Worm (Caenorhabditis elegans): ENCODE measurements around the gene arle-14.
A peak's percentile ranks its signal among the peaks of the same experiment; 100 is the strongest.

Gene arle-14

ce11 chrIII:5722550-5722949 lies 29.8 kb downstream of the arle-14 start, which contains the start of gene wrm-1:
Gene wrm-1 (plus strand): TSS chrIII:5722850.
- TF ChIP-seq hlh-30 (tag; optimal IDR thresholded peaks at IDR 0.05; ENCODE audit: insufficient read depth), result no peak
- TF ChIP-seq unc-42 (tag; optimal IDR thresholded peaks at IDR 0.05), result no peak
- TF ChIP-seq lim-6 (tag; optimal IDR thresholded peaks at IDR 0.05), result no peak

DNA sequence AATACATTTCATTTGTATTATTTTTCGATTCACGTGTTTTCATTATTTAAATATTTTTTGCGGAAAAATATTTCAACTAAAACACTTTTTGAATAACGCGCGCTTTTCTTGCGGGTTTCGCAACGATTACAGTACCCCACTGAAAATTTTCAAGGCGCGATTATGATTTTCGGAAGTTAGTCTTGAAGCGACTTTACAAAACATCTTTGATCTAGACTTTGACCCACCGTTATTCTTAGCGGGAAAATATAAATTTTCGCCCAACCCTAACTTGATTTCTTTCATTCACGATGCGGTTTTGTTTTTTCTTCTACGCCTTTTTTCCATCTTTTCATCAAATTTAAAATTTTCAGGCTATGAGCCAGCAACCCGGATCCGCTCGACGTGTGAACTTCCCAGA lies 35.1 kb downstream of the arle-14 start, which contains the start of gene egg-1:
Gene egg-1, plus strand, starts transcription at position 354 of the 400 bp plus-strand sequence.
- TF ChIP-seq dmd-4 (tag; optimal IDR thresholded peaks at IDR 0.05; ENCODE audit: borderline replicate concordance) (no peak), pqm-1 (tag; optimal IDR thresholded peaks at IDR 0.05) (no peak)

DNA sequence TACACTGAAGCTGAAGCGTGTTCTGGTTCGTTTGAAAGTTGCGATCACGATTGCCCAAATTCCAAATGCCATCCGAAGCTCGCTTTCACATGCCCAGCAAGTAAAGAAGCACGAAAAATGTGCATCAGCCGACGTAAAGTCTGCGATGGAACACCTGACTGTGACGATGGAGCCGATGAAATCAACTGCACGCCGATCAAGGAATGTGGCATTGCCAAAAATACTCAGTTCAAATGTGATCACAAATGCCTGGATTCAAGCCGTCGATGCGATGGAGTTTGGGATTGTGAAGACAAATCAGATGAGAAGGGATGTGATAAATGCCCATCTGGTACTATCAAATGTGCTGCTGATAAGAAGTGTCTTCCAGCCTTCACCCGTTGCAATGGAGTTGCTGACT lies 36.7 kb downstream of the arle-14 start:
- no peak for TF ChIP-seq zip-5 (tag; optimal IDR thresholded peaks at IDR 0.05)
- TF ChIP-seq gmeb-2 (tag; optimal IDR thresholded peaks at IDR 0.05), result no peak
- TF ChIP-seq ceh-48 (tag; optimal IDR thresholded peaks at IDR 0.05), result no peak
- TF ChIP-seq pag-3 (tag; optimal IDR thresholded peaks at IDR 0.05; ENCODE audit: borderline replicate concordance), result no peak
- no peak for TF ChIP-seq hlh-6 (tag; optimal IDR thresholded peaks at IDR 0.05)
- TF ChIP-seq ceh-9 (tag; optimal IDR thresholded peaks at IDR 0.05), result no peak
- TF ChIP-seq unc-86 (tag; optimal IDR thresholded peaks at IDR 0.05), result no peak
- TF ChIP-seq ttx-3 (tag; optimal IDR thresholded peaks at IDR 0.05), result no peak
- TF ChIP-seq pqm-1 (tag; optimal IDR thresholded peaks at IDR 0.05), result no peak
- TF ChIP-seq ref-2 (tag; optimal IDR thresholded peaks at IDR 0.05), result no peak
- TF ChIP-seq pax-1 (tag; optimal IDR thresholded peaks at IDR 0.05), result no peak

- TF ChIP-seq elt-2 (tag; optimal IDR thresholded peaks at IDR 0.05), result no peak
- no peak for TF ChIP-seq ahr-1 (tag; optimal IDR thresholded peaks at IDR 0.05)
- TF ChIP-seq lin-11 (tag; optimal IDR thresholded peaks at IDR 0.05), result no peak
- TF ChIP-seq dmd-4 (tag; optimal IDR thresholded peaks at IDR 0.05; ENCODE audit: borderline replicate concordance), result no peak
- no peak for TF ChIP-seq ceh-22 (tag; optimal IDR thresholded peaks at IDR 0.05)
- TF ChIP-seq unc-3 (GFP tag; conservative IDR thresholded peaks at IDR 0.05), result no peak
- no peak for TF ChIP-seq unc-3 (tag; optimal IDR thresholded peaks at IDR 0.05)
- TF ChIP-seq fkh-6 (tag; optimal IDR thresholded peaks at IDR 0.05), result no peak
- no peak for TF ChIP-seq sox-4 (tag; optimal IDR thresholded peaks at IDR 0.05)
- no peak for TF ChIP-seq unc-42 (tag; optimal IDR thresholded peaks at IDR 0.05)
- no peak for TF ChIP-seq mec-3 (tag; optimal IDR thresholded peaks at IDR 0.05; ENCODE audit: borderline replicate concordance)
Measured at ce11 chrIII:5730041-5730440, 37.3 kb downstream of the arle-14 start.

- TF ChIP-seq pag-3 (tag; optimal IDR thresholded peaks at IDR 0.05; ENCODE audit: borderline replicate concordance), result no peak
- TF ChIP-seq elt-2 (tag; optimal IDR thresholded peaks at IDR 0.05), result peak; percentile 65
Measured at ce11 chrIII:5730980-5731636, 38.4 kb downstream of the arle-14 start, which contains the start of the genes B0244.9 and B0244.7. Gene B0244.9 (minus strand): TSS chrIII:5731030. Gene B0244.7 (plus strand): TSS chrIII:5731501.

DNA sequence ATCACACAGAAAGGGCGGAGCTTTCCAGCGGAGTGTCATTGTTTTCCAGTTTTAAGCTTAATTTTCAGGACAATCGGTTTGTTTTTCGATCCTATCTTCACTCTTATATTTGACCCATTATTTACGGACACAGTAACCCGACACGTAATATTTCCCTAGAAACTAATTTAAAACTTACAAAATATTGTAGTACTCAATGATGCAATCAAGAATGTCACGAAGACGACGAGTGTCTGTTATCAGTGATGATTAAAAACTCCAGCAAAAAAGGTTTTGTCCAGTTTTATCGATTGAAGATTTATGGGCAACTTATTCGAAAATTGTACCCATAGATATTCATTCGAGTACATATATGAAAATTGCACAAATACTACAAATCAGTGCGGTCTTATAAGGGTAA lies 40.2 kb downstream of the arle-14 start, which contains the start of gene B0244.17:
Gene B0244.17, plus strand, starts transcription at position 301 of the 400 bp plus-strand sequence.
- TF ChIP-seq elt-2 (tag; optimal IDR thresholded peaks at IDR 0.05) (peak; percentile 30), che-1 (tag; optimal IDR thresholded peaks at IDR 0.05) (no peak)

ce11 chrIII:5734328-5734727 lies 41.6 kb downstream of the arle-14 start:
- TF ChIP-seq ref-2 (tag; optimal IDR thresholded peaks at IDR 0.05) (no peak), fkh-6 (tag; optimal IDR thresholded peaks at IDR 0.05) (no peak), tbx-2 (tag; optimal IDR thresholded peaks at IDR 0.05) (no peak)

DNA sequence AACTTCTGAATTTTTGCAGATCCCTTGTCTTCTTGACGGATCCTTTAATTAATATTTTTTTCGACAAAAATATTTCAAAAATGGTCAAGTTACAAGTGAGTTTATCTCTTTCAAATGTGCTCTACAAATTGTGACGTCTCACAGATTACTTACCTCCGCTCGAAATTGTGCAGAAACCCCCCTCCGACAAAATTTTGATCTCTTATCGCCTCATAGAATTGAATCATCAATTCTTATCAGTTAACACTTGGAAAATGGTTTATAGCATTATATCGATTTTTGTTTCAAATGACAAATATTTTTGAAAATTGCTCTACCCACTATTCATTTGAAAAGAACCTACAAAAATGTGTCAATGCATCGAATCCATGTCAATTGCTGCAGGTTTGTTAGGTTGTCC lies 42.2 kb downstream of the arle-14 start, which contains the start of gene B0244.10:
Gene B0244.10, plus strand, starts transcription at position 254 of the 400 bp plus-strand sequence.
- peak; percentile 73 for TF ChIP-seq elt-2 (tag; optimal IDR thresholded peaks at IDR 0.05)
- no peak for TF ChIP-seq C08G9.2 (tag; optimal IDR thresholded peaks at IDR 0.05)
- TF ChIP-seq F13H6.1 (tag; optimal IDR thresholded peaks at IDR 0.05), result no peak

All from whole organism, late embryonic.